Worm (Caenorhabditis elegans) whole organism, L4 larva: ENCODE measurements around the gene T10B10.4.

Experiments used
- D1046.2 ChIP-seq: fragments of 200-800 bp; sonication (Bioruptor generic); IDR thresholded peaks from 2 replicates; pipeline ENCODE4 v1.3.6; 2022; ENCODE audit warnings: missing genetic modification characterization, missing compliant biosample characterization
- F10B5.3 ChIP-seq: sonication (generic microtip); optimal IDR thresholded peaks from 2 replicates; lab custom pipeline; 2016; ENCODE audit warnings: mild to moderate bottlenecking, missing genetic modification characterization, missing compliant biosample characterization
- F37D6.2 ChIP-seq: sonication (generic microtip); optimal IDR thresholded peaks from 2 replicates; lab custom pipeline; 2016; ENCODE audit warnings: mild to moderate bottlenecking, missing genetic modification characterization, missing compliant biosample characterization
- F49E8.2 ChIP-seq: sonication (generic microtip); optimal IDR thresholded peaks from 2 replicates; lab custom pipeline; 2016; ENCODE audit warnings: missing compliant biosample characterization, mild to moderate bottlenecking, missing genetic modification characterization, borderline replicate concordance
- ZK337.2 ChIP-seq: fragments of 200-800 bp; sonication (Bioruptor generic); IDR thresholded peaks from 2 replicates; pipeline ENCODE4 v1.3.6; 2022; ENCODE audit warnings: missing genetic modification reagents, missing genetic modification characterization, missing compliant biosample characterization
- aha-1 ChIP-seq: fragments of 150-350 bp; peaks from one replicate; lab custom pipeline; 2014; ENCODE audit warnings: missing biosample characterization, missing genetic modification characterization
- aly-2 ChIP-seq: sonication (generic microtip); optimal IDR thresholded peaks from 2 replicates; lab custom pipeline; 2018; ENCODE audit warnings: missing biosample characterization, missing genetic modification characterization
- ceh-28 ChIP-seq: fragments of 150-350 bp; optimal IDR thresholded peaks from 2 replicates; lab custom pipeline; 2014; ENCODE audit warnings: missing biosample characterization, missing genetic modification reagents, missing genetic modification characterization
- daf-16 ChIP-seq, 3 experiments: sonication (generic microtip); optimal IDR thresholded peaks; 2 replicates each; lab custom pipeline; 2016 to 2017; ENCODE audit warnings: missing genetic modification characterization in 3 of 3, missing genetic modification reagents in 3 of 3, mild to moderate bottlenecking in 2 of 3, missing compliant biosample characterization in 2 of 3, missing biosample characterization in 1 of 3, moderate library complexity in 1 of 3
- dmd-9 ChIP-seq: fragments of 200-800 bp; sonication (Bioruptor generic); IDR thresholded peaks from 2 replicates; pipeline ENCODE4 v1.3.6; 2022; ENCODE audit warnings: missing genetic modification reagents, missing genetic modification characterization, missing compliant biosample characterization
- dve-1 ChIP-seq: sonication (generic microtip); optimal IDR thresholded peaks from 2 replicates; lab custom pipeline; 2017; ENCODE audit warnings: antibody characterized with exemption, mild to moderate bottlenecking, missing genetic modification characterization, missing compliant biosample characterization; ENCODE audit not compliant: insufficient read depth
- fkh-10 ChIP-seq: fragments of 150-350 bp; optimal IDR thresholded peaks from 2 replicates; lab custom pipeline; 2014; ENCODE audit warnings: missing biosample characterization, missing genetic modification reagents, missing genetic modification characterization
- gei-8 ChIP-seq: fragments of 200-800 bp; sonication (Bioruptor generic); optimal IDR thresholded peaks from 2 replicates; lab custom pipeline; 2018; ENCODE audit warnings: mild to moderate bottlenecking, missing genetic modification characterization, missing compliant biosample characterization
- hmg-1.1 ChIP-seq: fragments of 200-800 bp; sonication (Bioruptor generic); IDR thresholded peaks from 2 replicates; pipeline ENCODE4 v1.3.6; 2022; ENCODE audit warnings: missing genetic modification reagents, missing genetic modification characterization, missing compliant biosample characterization
- lin-13 ChIP-seq: fragments of 150-350 bp; optimal IDR thresholded peaks from 2 replicates; lab custom pipeline; 2014; ENCODE audit warnings: missing biosample characterization, missing genetic modification reagents, missing genetic modification characterization
- lin-29 ChIP-seq: fragments of 200-800 bp; sonication (Bioruptor generic); IDR thresholded peaks from 2 replicates; pipeline ENCODE4 v1.3.6; 2022; ENCODE audit warnings: missing genetic modification reagents, missing genetic modification characterization, missing compliant biosample characterization
- lin-38 ChIP-seq: fragments of 200-800 bp; sonication (Bioruptor generic); IDR thresholded peaks from 2 replicates; pipeline ENCODE4 v1.3.6; 2022; ENCODE audit warnings: missing genetic modification reagents, missing genetic modification characterization, missing compliant biosample characterization
- lin-39 ChIP-seq: fragments of 150-350 bp; optimal IDR thresholded peaks from 2 replicates; lab custom pipeline; 2014; ENCODE audit warnings: missing biosample characterization, missing genetic modification reagents, missing genetic modification characterization
- lsy-2 ChIP-seq, 2 experiments: fragments of 150-350 bp in 1 of 2; sonication (generic microtip) in 1 of 2; optimal IDR thresholded peaks; 2 replicates each; lab custom pipeline; 2014 to 2017; ENCODE audit warnings: missing biosample characterization in 2 of 2, missing genetic modification characterization in 2 of 2
- madf-9 ChIP-seq: fragments of 200-800 bp; sonication (Bioruptor generic); conservative IDR thresholded peaks from 2 replicates; pipeline ENCODE4 v1.3.6; 2022; ENCODE audit warnings: missing genetic modification reagents, missing genetic modification characterization, missing compliant biosample characterization
- mdl-1 ChIP-seq, 2 experiments: fragments of 150-350 bp in 1 of 2; sonication (generic microtip) in 1 of 2; optimal IDR thresholded peaks; 2 replicates each; lab custom pipeline; 2014 to 2017; ENCODE audit warnings: missing biosample characterization in 2 of 2, missing genetic modification characterization in 2 of 2
- mdt-29 ChIP-seq: fragments of 200-800 bp; sonication (Bioruptor generic); IDR thresholded peaks from 2 replicates; pipeline ENCODE4 v1.3.6; 2022; ENCODE audit warnings: missing genetic modification reagents, missing genetic modification characterization, missing compliant biosample characterization
- mxl-3 ChIP-seq: fragments of 200-800 bp; sonication (Bioruptor generic); optimal IDR thresholded peaks from 2 replicates; lab custom pipeline; 2018; ENCODE audit warnings: mild to moderate bottlenecking, missing genetic modification characterization, missing compliant biosample characterization
- nhr-11 ChIP-seq: fragments of 150-350 bp; optimal IDR thresholded peaks from 2 replicates; lab custom pipeline; 2014; ENCODE audit warnings: missing biosample characterization, missing genetic modification characterization
- nhr-28 ChIP-seq: fragments of 150-350 bp; optimal IDR thresholded peaks from 2 replicates; lab custom pipeline; 2014; ENCODE audit warnings: missing biosample characterization, missing genetic modification characterization
- nhr-42 ChIP-seq: fragments of 200-800 bp; sonication (Bioruptor generic); IDR thresholded peaks from 2 replicates; pipeline ENCODE4 v1.3.6; 2022; ENCODE audit warnings: missing genetic modification characterization, missing compliant biosample characterization
- nhr-48 ChIP-seq: sonication (generic microtip); optimal IDR thresholded peaks from 2 replicates; lab custom pipeline; 2016; ENCODE audit warnings: mild to moderate bottlenecking, missing genetic modification characterization, missing compliant biosample characterization
- nhr-6 ChIP-seq: fragments of 150-350 bp; optimal IDR thresholded peaks from 2 replicates; lab custom pipeline; 2014; ENCODE audit warnings: missing biosample characterization, missing genetic modification characterization
- nhr-77 ChIP-seq: fragments of 150-350 bp; optimal IDR thresholded peaks from 2 replicates; lab custom pipeline; 2014; ENCODE audit warnings: missing biosample characterization, missing genetic modification characterization
- pha-4 ChIP-seq, 2 experiments: fragments of 150-350 bp in 1 of 2; fragments of 200-800 bp in 1 of 2; sonication (Bioruptor generic) in 1 of 2; IDR thresholded peaks in 1 of 2; optimal IDR thresholded peaks in 1 of 2; 2 replicates each; pipeline versions ENCODE4 v1.3.6 to Lab custom; 2014 to 2022; ENCODE audit warnings: missing genetic modification characterization in 2 of 2, missing genetic modification reagents in 2 of 2, missing biosample characterization in 1 of 2, missing compliant biosample characterization in 1 of 2
- php-3 ChIP-seq: fragments of 200-800 bp; sonication (Bioruptor generic); IDR thresholded peaks from 2 replicates; pipeline ENCODE4 v1.3.6; 2022; ENCODE audit warnings: missing genetic modification reagents, missing genetic modification characterization, missing compliant biosample characterization
- rbr-2 ChIP-seq: sonication (generic microtip); optimal IDR thresholded peaks from 2 replicates; lab custom pipeline; 2016; ENCODE audit warnings: missing genotype, missing genetic modification characterization, missing compliant biosample characterization
- saeg-2 ChIP-seq: fragments of 200-800 bp; sonication (Bioruptor generic); IDR thresholded peaks from 2 replicates; pipeline ENCODE4 v1.3.6; 2022; ENCODE audit warnings: missing genetic modification reagents, missing genetic modification characterization, missing compliant biosample characterization
- sdz-12 ChIP-seq: fragments of 200-800 bp; sonication (Bioruptor generic); optimal IDR thresholded peaks from 2 replicates; lab custom pipeline; 2018; ENCODE audit warnings: mild to moderate bottlenecking, missing genetic modification characterization, missing compliant biosample characterization
- spr-3 ChIP-seq: fragments of 200-800 bp; sonication (Bioruptor generic); optimal IDR thresholded peaks from 2 replicates; lab custom pipeline; 2018; ENCODE audit warnings: mild to moderate bottlenecking, missing genetic modification characterization, missing compliant biosample characterization
- unc-130 ChIP-seq: sonication (generic microtip); optimal IDR thresholded peaks from 2 replicates; lab custom pipeline; 2016; ENCODE audit warnings: missing genetic modification reagents, missing genetic modification characterization, missing compliant biosample characterization
- unc-39 ChIP-seq: sonication (generic microtip); optimal IDR thresholded peaks from 2 replicates; lab custom pipeline; 2017; ENCODE audit warnings: missing biosample characterization, missing genetic modification characterization
- unc-62 ChIP-seq, 3 experiments: fragments of 150-350 bp in 1 of 3; sonication (generic microtip); optimal IDR thresholded peaks in 2 of 3; peaks in 1 of 3; 1 replicate in 1 of 3; 2 replicates in 2 of 3; lab custom pipeline; 2014 to 2017; ENCODE audit warnings: missing biosample characterization in 3 of 3, missing genetic modification characterization in 3 of 3, missing genetic modification reagents in 3 of 3, missing genotype in 1 of 3
- zfp-3 ChIP-seq: fragments of 200-800 bp; sonication (Bioruptor generic); conservative IDR thresholded peaks from 2 replicates; pipeline ENCODE4 v1.3.6; 2022; ENCODE audit warnings: missing genetic modification reagents, missing genetic modification characterization, missing compliant biosample characterization
- zip-11 ChIP-seq: fragments of 200-800 bp; sonication (Bioruptor generic); IDR thresholded peaks from 2 replicates; pipeline ENCODE4 v1.3.6; 2022; ENCODE audit warnings: missing genetic modification characterization, missing compliant biosample characterization
- ztf-11 ChIP-seq: fragments of 150-350 bp; optimal IDR thresholded peaks from 2 replicates; lab custom pipeline; 2014; ENCODE audit warnings: missing biosample characterization, missing genetic modification characterization

Gene T10B10.4

DNA sequence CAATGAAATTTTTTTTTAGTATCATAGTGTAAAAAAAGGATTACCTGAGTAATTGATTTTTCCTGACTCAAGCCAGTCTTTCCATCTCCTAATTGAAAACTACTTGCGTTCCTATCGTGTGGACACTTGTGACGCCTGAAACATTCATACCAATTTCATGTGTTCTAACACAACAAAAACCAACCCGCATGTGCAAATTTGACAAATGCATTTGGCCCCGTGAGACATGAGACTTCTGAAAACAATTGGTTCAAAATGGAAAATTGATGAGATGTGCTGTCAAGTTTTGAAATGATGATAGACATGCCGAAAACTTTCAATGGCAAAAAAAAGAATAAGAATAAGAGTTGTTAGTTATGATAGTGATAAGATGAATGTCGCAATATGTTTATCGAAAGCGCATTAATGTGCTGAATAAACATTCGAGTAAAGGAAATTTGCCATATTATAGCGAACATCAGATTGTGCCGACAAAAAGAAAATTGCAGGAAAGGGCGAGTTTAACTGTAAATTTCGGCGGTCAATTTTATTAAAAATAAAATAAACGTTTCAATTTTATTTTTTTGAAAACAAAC lies 40.6 kb downstream of the T10B10.4 start, which contains the start of gene H03A11.2 (continued):
- TF ChIP-seq nhr-11 (tag; lab: Kevin White, UChicago) (no peak), lin-38 (GFP tag; lab: Robert Waterston, UW) (no peak), nhr-6 (tag; lab: Kevin White, UChicago) (no peak), nhr-48 (tag; lab: Kevin White, UChicago) (no peak), php-3 (GFP tag; lab: Robert Waterston, UW) (peak; percentile 56; the same call in 1 of the 2 replicates), mxl-3 (GFP tag; lab: Kevin White, UChicago) (no peak), ztf-11 (tag; lab: Kevin White, UChicago) (no peak), dmd-9 (GFP tag; lab: Robert Waterston, UW) (no peak), lsy-2 (tag; optimal IDR thresholded peaks at IDR 0.05; lab: Kevin White, UChicago) (no peak), F10B5.3 (no peak), daf-16 (GFP tag; optimal IDR thresholded peaks at IDR 0.05; lab: Kevin White, UChicago) (no peak), daf-16 (tag; optimal IDR thresholded peaks at IDR 0.05; lab: Kevin White, UChicago) (peak; percentile 68), unc-39 (tag; lab: Kevin White, UChicago) (no peak), mdt-29 (GFP tag; lab: Robert Waterston, UW) (no peak), lin-39 (no peak), lin-29 (no peak), saeg-2 (GFP tag; lab: Robert Waterston, UW) (no peak), spr-3 (GFP tag; lab: Kevin White, UChicago) (no peak), aly-2 (tag; lab: Kevin White, UChicago) (no peak), sdz-12 (no peak)

DNA sequence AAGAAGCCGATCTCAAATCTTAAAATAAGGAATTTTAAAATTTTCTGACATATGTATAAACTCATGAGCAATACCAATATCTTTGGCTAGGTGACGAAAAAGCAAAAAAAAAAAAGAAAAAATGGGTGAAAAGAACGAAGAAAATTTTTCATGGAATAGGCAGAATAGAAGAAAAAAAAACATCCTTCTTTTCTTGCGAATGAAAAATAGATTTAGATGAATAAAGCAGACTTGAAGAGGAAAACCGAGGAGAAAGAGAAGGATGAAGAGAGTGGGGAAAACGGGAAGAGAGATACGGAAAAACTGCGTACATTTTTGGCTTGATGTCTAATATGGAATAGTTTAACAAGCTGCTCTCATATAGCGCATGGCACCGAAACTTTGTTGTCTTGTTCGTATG lies 41.9 kb downstream of the T10B10.4 start:
- no peak for TF ChIP-seq zfp-3 (GFP tag; lab: Robert Waterston, UW)
- peak; percentile 93 for TF ChIP-seq aha-1
- TF ChIP-seq fkh-10 = peak; percentile 24
- TF ChIP-seq mdl-1 (tag; optimal IDR thresholded peaks at IDR 0.05; lab: Kevin White, UChicago) = no peak
- TF ChIP-seq D1046.2 (GFP tag; lab: Robert Waterston, UW) = no peak

DNA sequence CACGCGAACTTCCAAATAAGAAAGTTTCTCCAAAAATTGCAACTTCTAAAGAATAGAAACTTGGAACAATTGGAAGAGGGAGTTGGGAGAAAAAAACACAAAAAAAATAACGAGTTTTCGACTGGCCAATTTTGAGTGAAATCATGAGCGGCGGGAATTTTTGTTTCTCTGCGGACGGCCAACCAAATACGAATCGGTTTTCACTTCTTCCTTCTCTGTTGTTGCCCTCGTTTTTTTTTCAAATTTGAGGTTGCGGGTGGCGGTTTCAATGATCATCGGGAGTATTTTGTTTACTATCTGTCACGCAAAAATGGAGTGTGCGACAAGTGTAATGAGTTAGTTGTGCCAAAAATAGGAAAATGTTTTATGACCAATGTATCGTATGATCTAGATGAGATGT lies 43.8 kb downstream of the T10B10.4 start:
- TF ChIP-seq gei-8 (GFP tag; lab: Kevin White, UChicago) = no peak
- no peak for TF ChIP-seq nhr-42 (GFP tag; lab: Robert Waterston, UW)
- TF ChIP-seq dve-1 (tag; lab: Kevin White, UChicago) = no peak
- TF ChIP-seq nhr-77 (tag; lab: Kevin White, UChicago) = no peak
- no peak for TF ChIP-seq madf-9 (GFP tag; lab: Robert Waterston, UW)
- peak; percentile 7 for TF ChIP-seq nhr-28
- TF ChIP-seq unc-62 (GFP tag; optimal IDR thresholded peaks at IDR 0.05 in 1 of 2; lab: Kevin White, UChicago) = peak in 1 of 2 experiments; percentile 46
- no peak for TF ChIP-seq unc-62 (tag; optimal IDR thresholded peaks at IDR 0.05; lab: Kevin White, UChicago)
- TF ChIP-seq php-3 (GFP tag; lab: Robert Waterston, UW) = no peak
- no peak for TF ChIP-seq daf-16 (GFP tag; optimal IDR thresholded peaks at IDR 0.05; lab: Kevin White, UChicago)
- TF ChIP-seq daf-16 (tag; optimal IDR thresholded peaks at IDR 0.05; lab: Kevin White, UChicago) = peak; percentile 44
- no peak for TF ChIP-seq pha-4 (GFP tag; IDR thresholded peaks at IDR 0.05; lab: Robert Waterston, UW)
- no peak for TF ChIP-seq pha-4 (tag; optimal IDR thresholded peaks at IDR 0.05; lab: Kevin White, UChicago)
- no peak for TF ChIP-seq F37D6.2 (tag; lab: Kevin White, UChicago)
- TF ChIP-seq lin-13 (GFP tag; lab: Kevin White, UChicago) = no peak
- no peak for TF ChIP-seq zip-11 (GFP tag; lab: Robert Waterston, UW)
- TF ChIP-seq ZK337.2 (GFP tag; lab: Robert Waterston, UW) = no peak
- TF ChIP-seq rbr-2 (tag; lab: Kevin White, UChicago) = no peak
- no peak for TF ChIP-seq nhr-6 (tag; lab: Kevin White, UChicago)
- no peak for TF ChIP-seq nhr-48 (tag; lab: Kevin White, UChicago)
- no peak for TF ChIP-seq hmg-1.1 (GFP tag; lab: Robert Waterston, UW)
- no peak for TF ChIP-seq F49E8.2
- no peak for TF ChIP-seq unc-130 (GFP tag; lab: Kevin White, UChicago)
- no peak for TF ChIP-seq ceh-28 (tag; lab: Kevin White, UChicago)
- TF ChIP-seq, all 104 proteins: peak for 3
